Worm (Caenorhabditis elegans) whole organism, L4 larva: Measurements from ENCODE around the gene wdr-31.

ENCODE experiments used
- Y75B8A.6 ChIP-seq: fragments of 200-800 bp; sonication (Bioruptor generic); IDR thresholded peaks from 2 replicates; pipeline ENCODE4 v1.3.6; 2022; ENCODE audit warnings: missing genetic modification reagents, missing genetic modification characterization, missing compliant biosample characterization
- ZK546.5 ChIP-seq, 2 experiments: sonication (generic microtip); optimal IDR thresholded peaks; 2 replicates each; lab custom pipeline; 2017; ENCODE audit warnings: missing biosample characterization in 2 of 2, missing genetic modification characterization in 2 of 2
- aly-2 ChIP-seq: sonication (generic microtip); optimal IDR thresholded peaks from 2 replicates; lab custom pipeline; 2018; ENCODE audit warnings: missing biosample characterization, missing genetic modification characterization
- ces-1 ChIP-seq: fragments of 150-350 bp; sonication (generic microtip); optimal IDR thresholded peaks from 4 replicates; lab custom pipeline; 2014; ENCODE audit warnings: missing biosample characterization, missing genetic modification reagents, missing genetic modification characterization
- daf-19 ChIP-seq: fragments of 200-800 bp; sonication (Bioruptor generic); conservative IDR thresholded peaks from 2 replicates; pipeline ENCODE4 v1.3.6; 2022; ENCODE audit warnings: missing genetic modification characterization, missing compliant biosample characterization
- dpl-1 ChIP-seq: fragments of 150-350 bp; optimal IDR thresholded peaks from 2 replicates; lab custom pipeline; 2014; ENCODE audit warnings: missing biosample characterization, missing genetic modification reagents, missing genetic modification characterization
- fos-1 ChIP-seq: fragments of 150-350 bp; optimal IDR thresholded peaks from 2 replicates; lab custom pipeline; 2014; ENCODE audit warnings: missing biosample characterization, missing genetic modification characterization
- jun-1 ChIP-seq: fragments of 150-350 bp; optimal IDR thresholded peaks from 2 replicates; lab custom pipeline; 2014; ENCODE audit warnings: missing biosample characterization, missing genetic modification reagents, missing genetic modification characterization
- mep-1 ChIP-seq: fragments of 150-350 bp; sonication (generic microtip); optimal IDR thresholded peaks from 3 replicates; lab custom pipeline; 2014; ENCODE audit warnings: missing biosample characterization, missing genetic modification characterization
- nhr-25 ChIP-seq: sonication (generic microtip); optimal IDR thresholded peaks from 2 replicates; lab custom pipeline; 2017; ENCODE audit warnings: missing genetic modification characterization, mild to moderate bottlenecking, missing compliant biosample characterization, antibody characterized with exemption, moderate library complexity, borderline replicate concordance; ENCODE audit not compliant: insufficient read depth
- nhr-28 ChIP-seq: fragments of 150-350 bp; optimal IDR thresholded peaks from 2 replicates; lab custom pipeline; 2014; ENCODE audit warnings: missing biosample characterization, missing genetic modification characterization
- skn-1 ChIP-seq: fragments of 150-350 bp; optimal IDR thresholded peaks from 2 replicates; lab custom pipeline; 2014; ENCODE audit warnings: missing biosample characterization, missing genetic modification characterization
- tra-1 ChIP-seq: fragments of 200-800 bp; sonication (Bioruptor generic); IDR thresholded peaks from 2 replicates; pipeline ENCODE4 v1.3.6; 2022; ENCODE audit warnings: missing genetic modification reagents, missing genetic modification characterization, missing compliant biosample characterization

ce11 chrII:2698378-2698777 lies 36.7 kb downstream of the wdr-31 start, which contains the start of gene sri-62:
- no peak for TF ChIP-seq aly-2
- TF ChIP-seq tra-1 (GFP tag; lab: Robert Waterston, UW): no peak
- TF ChIP-seq ces-1 (GFP tag; lab: Kevin White, UChicago): no peak
- no peak for TF ChIP-seq nhr-25 (tag; lab: Kevin White, UChicago)
- TF ChIP-seq daf-19: no peak
- TF ChIP-seq Y75B8A.6: no peak
- no peak for TF ChIP-seq skn-1 (tag; lab: Kevin White, UChicago)
- no peak for TF ChIP-seq jun-1 (tag; lab: Kevin White, UChicago)
- TF ChIP-seq fos-1 (tag; lab: Kevin White, UChicago): no peak
- TF ChIP-seq nhr-28: no peak
- TF ChIP-seq dpl-1: no peak
- TF ChIP-seq ZK546.5 (tag; optimal IDR thresholded peaks at IDR 0.05; lab: Kevin White, UChicago): no peak
- no peak for TF ChIP-seq mep-1
